Worm (Caenorhabditis elegans): ENCODE data around the gene F35D11.4.

ce11 chrII:4650072-4650471 lies 46.8 kb downstream of the F35D11.4 start:
- TF ChIP-seq ama-1 (optimal IDR thresholded peaks at IDR 0.05) (no peak), ets-7 (tag; optimal IDR thresholded peaks at IDR 0.05) (no peak), hmg-4 (GFP tag; optimal IDR thresholded peaks at IDR 0.05) (no peak), sea-1 (GFP tag; conservative IDR thresholded peaks at IDR 0.05) (no peak), aly-1 (tag; optimal IDR thresholded peaks at IDR 0.05) (no peak), B0310.2 (tag; optimal IDR thresholded peaks at IDR 0.05) (no peak), flt-1 (GFP tag; IDR thresholded peaks at IDR 0.05) (no peak), ceh-36 (tag; optimal IDR thresholded peaks at IDR 0.05) (no peak), F13C5.2 (tag; optimal IDR thresholded peaks at IDR 0.05) (no peak), hmbx-1 (tag; optimal IDR thresholded peaks at IDR 0.05) (no peak)

Data from whole organism, early embryonic.